Fruit fly (Drosophila melanogaster) whole organism, wandering third instar larva: Measurements from ENCODE around the gene Jon99Ciii.
"Not testable (repeated sequence)": the region's sequence is repeated elsewhere in the genome, so short reads cannot be mapped to it uniquely, and the experiment has no call there.

Experiments used
- Abd-B ChIP-seq: fragments of >200 bp; optimal IDR thresholded peaks from 2 replicates; lab custom pipeline; 2017; ENCODE audit warnings: missing biosample characterization, missing genetic modification characterization
- CG32264 ChIP-seq: fragments of 200-800 bp; sonication (Bioruptor generic); optimal IDR thresholded peaks from 2 replicates; lab custom pipeline; 2016; ENCODE audit warnings: missing biosample characterization, missing genetic modification characterization
- CG9705 ChIP-seq: fragments of 200-800 bp; sonication (Bioruptor generic); optimal IDR thresholded peaks from 2 replicates; lab custom pipeline; 2018; ENCODE audit warnings: missing biosample characterization, mild to moderate bottlenecking, missing genetic modification characterization
- CrebA ChIP-seq: fragments of 200-800 bp; sonication (Bioruptor generic); optimal IDR thresholded peaks from 2 replicates; lab custom pipeline; 2016; ENCODE audit warnings: missing biosample characterization, mild to moderate bottlenecking, missing genetic modification characterization, borderline replicate concordance
- Dfd ChIP-seq: fragments of >200 bp; optimal IDR thresholded peaks from 2 replicates; lab custom pipeline; 2017; ENCODE audit warnings: missing biosample characterization, missing genetic modification characterization
- Dif ChIP-seq: fragments of 200-275, 200-300 bp; sonication (Bioruptor generic); optimal IDR thresholded peaks from 2 replicates; lab custom pipeline; 2018; ENCODE audit warnings: missing biosample characterization, missing genetic modification characterization; ENCODE audit not compliant: partially characterized antibody
- GATAd ChIP-seq: sonication (Bioruptor generic); optimal IDR thresholded peaks from 2 replicates; lab custom pipeline; 2016; ENCODE audit warnings: missing biosample characterization, missing genetic modification characterization
- HLH106 ChIP-seq: fragments of 200-800 bp; optimal IDR thresholded peaks from 3 replicates; lab custom pipeline; 2019; ENCODE audit warnings: missing biosample characterization, mild to moderate bottlenecking, missing genetic modification characterization, moderate library complexity
- Hnf4 ChIP-seq: fragments of 200-800 bp; sonication (Bioruptor generic); optimal IDR thresholded peaks from 2 replicates; lab custom pipeline; 2016; ENCODE audit warnings: missing biosample characterization, mild to moderate bottlenecking, missing genetic modification characterization
- Hr78 ChIP-seq: fragments of >200 bp; optimal IDR thresholded peaks from 2 replicates; lab custom pipeline; 2017; ENCODE audit warnings: missing biosample characterization, missing genetic modification characterization
- Hr83 ChIP-seq: fragments of 200-300 bp; sonication (Bioruptor generic); optimal IDR thresholded peaks from 2 replicates; lab custom pipeline; 2016; ENCODE audit warnings: missing biosample characterization, mild to moderate bottlenecking, missing genetic modification characterization, moderate library complexity; ENCODE audit not compliant: poor library complexity, severe bottlenecking
- Jra ChIP-seq: sonication (Bioruptor generic); optimal IDR thresholded peaks from 2 replicates; lab custom pipeline; 2016; ENCODE audit warnings: missing biosample characterization, missing genetic modification characterization
- Mio ChIP-seq: sonication (Bioruptor generic); optimal IDR thresholded peaks from 2 replicates; lab custom pipeline; 2016; ENCODE audit warnings: missing biosample characterization, missing genetic modification characterization
- Myc ChIP-seq: fragments of >200 bp; optimal IDR thresholded peaks from 2 replicates; lab custom pipeline; 2017
- N ChIP-seq: fragments of >200 bp; optimal IDR thresholded peaks from 2 replicates; lab custom pipeline; 2018; ENCODE audit warnings: missing biosample characterization, missing external identifiers, missing genetic modification characterization
- OdsH ChIP-seq: fragments of 200-800 bp; sonication (Bioruptor generic); optimal IDR thresholded peaks from 2 replicates; lab custom pipeline; 2016; ENCODE audit warnings: missing biosample characterization, mild to moderate bottlenecking, missing genetic modification characterization
- Rel ChIP-seq, 2 experiments: fragments of 200-800 bp; sonication (Bioruptor generic) in 1 of 2; optimal IDR thresholded peaks; 2 replicates in 1 of 2; 3 replicates in 1 of 2; lab custom pipeline; 2016 to 2019; ENCODE audit warnings: mild to moderate bottlenecking in 2 of 2, missing biosample characterization in 2 of 2, missing genetic modification characterization in 2 of 2, moderate library complexity in 1 of 2
- Sp1 ChIP-seq: fragments of 200-800 bp; sonication (Bioruptor generic); optimal IDR thresholded peaks from 3 replicates; lab custom pipeline; 2019; ENCODE audit warnings: missing biosample characterization, mild to moderate bottlenecking, missing genetic modification characterization, moderate library complexity
- Vsx2 ChIP-seq: fragments of 200-300, 225-300 bp; sonication (Bioruptor generic); optimal IDR thresholded peaks from 2 replicates; lab custom pipeline; 2018; ENCODE audit warnings: missing biosample characterization, missing genetic modification characterization; ENCODE audit not compliant: partially characterized antibody
- br ChIP-seq: fragments of 200-800 bp; sonication (Bioruptor generic); optimal IDR thresholded peaks from 2 replicates; lab custom pipeline; 2016; ENCODE audit warnings: missing biosample characterization, missing genetic modification characterization
- brk ChIP-seq: fragments of 200-800 bp; sonication (Bioruptor generic); optimal IDR thresholded peaks from 2 replicates; lab custom pipeline; 2016; ENCODE audit warnings: missing biosample characterization, mild to moderate bottlenecking, missing genetic modification characterization
- dl ChIP-seq, 2 experiments: fragments of 175-275, 200-275 bp in 1 of 2; fragments of 200-275 bp in 1 of 2; sonication (Bioruptor generic); optimal IDR thresholded peaks; lab custom pipeline; 2018; ENCODE audit warnings: mild to moderate bottlenecking in 2 of 2, missing biosample characterization in 2 of 2, missing genetic modification characterization in 2 of 2, moderate library complexity in 2 of 2; ENCODE audit not compliant: partially characterized antibody in 2 of 2, insufficient read depth in 1 of 2
- dmrt93B ChIP-seq: fragments of 200-800 bp; sonication (Bioruptor generic); optimal IDR thresholded peaks from 2 replicates; lab custom pipeline; 2018; ENCODE audit warnings: missing biosample characterization, mild to moderate bottlenecking, missing genetic modification characterization
- dsf ChIP-seq: sonication (Bioruptor generic); optimal IDR thresholded peaks from 2 replicates; lab custom pipeline; 2016; ENCODE audit warnings: missing biosample characterization, missing genetic modification characterization, borderline replicate concordance
- ey ChIP-seq: fragments of 200-800 bp; sonication (Bioruptor generic); optimal IDR thresholded peaks from 2 replicates; lab custom pipeline; 2016; ENCODE audit warnings: missing biosample characterization, missing genetic modification characterization
- foxo ChIP-seq, 2 experiments: fragments of 200-800 bp; sonication (Bioruptor generic); optimal IDR thresholded peaks; 2 replicates in 1 of 2; 3 replicates in 1 of 2; lab custom pipeline; 2016 to 2017; ENCODE audit warnings: missing biosample characterization in 2 of 2, missing genetic modification characterization in 2 of 2
- fru ChIP-seq: fragments of 200-800 bp; sonication (Bioruptor generic); optimal IDR thresholded peaks from 3 replicates; lab custom pipeline; 2016; ENCODE audit warnings: missing biosample characterization, mild to moderate bottlenecking, missing genetic modification characterization
- h ChIP-seq: fragments of 200-800 bp; sonication (Bioruptor generic); optimal IDR thresholded peaks from 3 replicates; lab custom pipeline; 2016; ENCODE audit warnings: missing biosample characterization, mild to moderate bottlenecking, missing genetic modification characterization
- lola ChIP-seq: fragments of >200 bp; optimal IDR thresholded peaks from 2 replicates; lab custom pipeline; 2017; ENCODE audit warnings: missing biosample characterization, missing genetic modification characterization
- pan ChIP-seq: fragments of >200 bp; optimal IDR thresholded peaks from 2 replicates; lab custom pipeline; 2017
- psq ChIP-seq: fragments of 200-800 bp; sonication (Bioruptor generic); optimal IDR thresholded peaks from 3 replicates; lab custom pipeline; 2017; ENCODE audit warnings: missing biosample characterization, mild to moderate bottlenecking, missing genetic modification characterization, moderate library complexity
- rgr ChIP-seq: fragments of 200-800 bp; sonication (Bioruptor generic); optimal IDR thresholded peaks from 3 replicates; lab custom pipeline; 2016; ENCODE audit warnings: missing biosample characterization, mild to moderate bottlenecking, missing genetic modification characterization
- sage ChIP-seq: fragments of 200-800 bp; sonication (Bioruptor generic); optimal IDR thresholded peaks from 2 replicates; lab custom pipeline; 2016; ENCODE audit warnings: missing biosample characterization, mild to moderate bottlenecking, missing genetic modification characterization
- sv ChIP-seq: fragments of 200-800 bp; sonication (Bioruptor generic); optimal IDR thresholded peaks from 3 replicates; lab custom pipeline; 2016; ENCODE audit warnings: missing biosample characterization, missing genetic modification characterization
- tai ChIP-seq: sonication (Bioruptor generic); optimal IDR thresholded peaks from 2 replicates; lab custom pipeline; 2016; ENCODE audit warnings: missing biosample characterization, missing genetic modification characterization
- usp ChIP-seq: fragments of >200 bp; optimal IDR thresholded peaks from 2 replicates; lab custom pipeline; 2017; ENCODE audit warnings: missing biosample characterization, missing genetic modification characterization
- woc ChIP-seq: sonication (Bioruptor generic); optimal IDR thresholded peaks from 2 replicates; lab custom pipeline; 2016; ENCODE audit warnings: missing biosample characterization, mild to moderate bottlenecking, missing genetic modification characterization

Jon99Ciii gene

dm6 chr3R:29921916-29922315 lies at the start of gene Jon99Ciii:
Gene Jon99Ciii, plus strand, starts transcription at chr3R:29922216.
- TF ChIP-seq brk; dl (GFP tag; optimal IDR thresholded peaks at IDR 0.05; lab: Kevin White, UChicago; ENCODE audit: insufficient read depth in 1 of 2, partially characterized antibody in 2 of 2); CG9705 (GFP tag; lab: Kevin White, UChicago): not testable (repeated sequence)
- TF ChIP-seq, all 38 proteins: peak for 0; not testable (repeated sequence) for 38

dm6 chr3R:29875830-29876229 lies 46.2 kb upstream of the Jon99Ciii start:
- TF ChIP-seq OdsH (peak; percentile 12), tai (no peak), Sp1 (GFP tag; lab: Kevin White, UChicago) (peak; percentile 42), psq (GFP tag; lab: Kevin White, UChicago) (no peak), pan (lab: Kevin White, UChicago) (no peak), h (GFP tag; lab: Kevin White, UChicago) (peak; percentile 44), N (GFP tag; lab: Kevin White, UChicago) (no peak), foxo (GFP tag; optimal IDR thresholded peaks at IDR 0.05; lab: Kevin White, UChicago) (peak in 1 of 2 experiments; percentile 65), dsf (GFP tag; lab: Kevin White, UChicago) (no peak), ey (GFP tag; lab: Kevin White, UChicago) (peak; percentile 53), brk (no peak), usp (GFP tag; lab: Kevin White, UChicago) (no peak), CG9705 (GFP tag; lab: Kevin White, UChicago) (no peak), woc (GFP tag; lab: Kevin White, UChicago) (no peak), fru (GFP tag; lab: Kevin White, UChicago) (peak; percentile 57), CrebA (GFP tag; lab: Kevin White, UChicago) (no peak), dmrt93B (no peak), Myc (no peak), br (GFP tag; lab: Kevin White, UChicago) (peak; percentile 54), Jra (GFP tag; lab: Kevin White, UChicago) (no peak), Vsx2 (GFP tag; lab: Kevin White, UChicago) (no peak), dl (GFP tag; optimal IDR thresholded peaks at IDR 0.05; lab: Kevin White, UChicago; ENCODE audit: insufficient read depth in 1 of 2, partially characterized antibody in 2 of 2) (no peak), Mio (GFP tag; lab: Kevin White, UChicago) (no peak), Hr83 (GFP tag; lab: Kevin White, UChicago) (no peak), Dfd (GFP tag; lab: Kevin White, UChicago) (no peak), lola (GFP tag; lab: Kevin White, UChicago) (no peak), CG32264 (no peak), HLH106 (tag; lab: Kevin White, UChicago) (peak; percentile 42), Rel (GFP tag; optimal IDR thresholded peaks at IDR 0.05; lab: Kevin White, UChicago) (no peak), Rel (tag; optimal IDR thresholded peaks at IDR 0.05; lab: Kevin White, UChicago) (no peak), Abd-B (GFP tag; lab: Kevin White, UChicago) (no peak), Hr78 (GFP tag; lab: Kevin White, UChicago) (no peak), GATAd (GFP tag; lab: Kevin White, UChicago) (no peak), rgr (GFP tag; lab: Kevin White, UChicago) (peak; percentile 38), sage (GFP tag; lab: Kevin White, UChicago) (no peak), Hnf4 (peak; percentile 39), sv (GFP tag; lab: Kevin White, UChicago) (no peak)

DNA sequence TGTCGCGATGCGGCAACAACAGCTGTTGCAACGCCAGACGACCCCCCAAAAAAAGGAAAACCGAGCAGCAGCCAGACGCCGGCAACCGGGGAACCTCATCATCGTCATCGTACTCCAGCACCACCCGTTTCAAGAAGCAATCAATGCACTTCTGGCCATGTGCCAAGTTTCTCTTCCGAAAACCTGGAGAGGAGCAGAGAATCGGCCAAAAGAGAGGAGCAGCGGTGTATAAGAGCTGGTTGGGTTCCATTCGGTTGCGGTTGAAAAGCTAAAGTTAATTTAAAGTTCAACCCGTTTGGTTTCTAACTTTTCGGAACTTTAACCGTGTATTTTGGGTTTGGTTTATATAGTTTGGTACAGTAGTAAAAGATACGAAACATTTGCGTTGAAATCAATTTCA lies 45.8 kb upstream of the Jon99Ciii start:
- no peak for TF ChIP-seq h (GFP tag; lab: Kevin White, UChicago)
- no peak for TF ChIP-seq Sp1 (GFP tag; lab: Kevin White, UChicago)
- no peak for TF ChIP-seq Abd-B (GFP tag; lab: Kevin White, UChicago)
- peak; percentile 60 to 78 for TF ChIP-seq dl (GFP tag; optimal IDR thresholded peaks at IDR 0.05; lab: Kevin White, UChicago; ENCODE audit: insufficient read depth in 1 of 2, partially characterized antibody in 2 of 2)
- peak; percentile 84 for TF ChIP-seq Dif (GFP tag; lab: Kevin White, UChicago)
- no peak for TF ChIP-seq OdsH
- TF ChIP-seq dmrt93B, result no peak
- TF ChIP-seq brk, result no peak
- no peak for TF ChIP-seq br (GFP tag; lab: Kevin White, UChicago)
